Fruit fly (Drosophila melanogaster) whole organism, adult: ENCODE results near the gene ph-p.

Experiments used
- Mnt ChIP-seq: fragments of 200-800 bp; sonication (Bioruptor generic); optimal IDR thresholded peaks from 2 replicates; lab custom pipeline; 2016; ENCODE audit warnings: missing biosample characterization, mild to moderate bottlenecking, missing genetic modification characterization
- kay ChIP-seq: fragments of 200-800 bp; sonication (Bioruptor generic); peaks from one replicate; lab custom pipeline; 2016; ENCODE audit warnings: missing biosample characterization, missing genetic modification characterization, borderline replicate concordance

DNA sequence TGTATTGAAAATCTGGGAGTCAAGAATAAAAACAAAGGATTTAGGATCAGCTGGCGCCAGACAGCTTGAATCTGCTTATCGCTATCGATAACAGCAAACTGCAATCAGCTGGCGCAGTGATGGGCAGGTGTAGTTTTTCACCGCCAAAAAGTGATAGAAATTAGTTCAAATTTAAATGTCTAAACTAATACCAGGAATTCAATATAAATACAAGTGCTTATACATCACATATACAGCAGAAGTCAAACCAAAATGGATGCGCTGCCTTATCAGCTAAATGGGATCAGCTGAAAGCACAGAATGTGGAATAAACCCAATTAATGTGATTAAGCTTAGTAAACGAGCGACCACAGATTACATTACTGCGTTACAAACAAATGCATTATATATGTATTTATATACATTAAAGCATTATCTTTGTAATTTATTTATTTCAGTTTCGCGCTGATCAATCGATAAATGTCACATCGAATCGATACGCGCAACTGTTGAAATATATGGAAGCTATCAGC is 42.6 kb upstream of the ph-p start, which contains the start of gene pn:
- TF ChIP-seq kay (GFP tag; lab: Kevin White, UChicago): no peak
- TF ChIP-seq Mnt (GFP tag; lab: Kevin White, UChicago): peak; percentile 33
